Fruit fly (Drosophila melanogaster) whole organism, embryonic: ENCODE measurements around the gene CG6610.
A peak's percentile ranks its signal among the peaks of the same experiment; 100 is the strongest.

Experiments used
- Ada2b ChIP-seq: fragments of 200-800 bp; sonication (Bioruptor generic); IDR thresholded peaks from 2 replicates; pipeline ENCODE4 v1.3.6; 2022; ENCODE audit warnings: missing biosample characterization, missing genetic modification characterization
- Aef1 ChIP-seq: fragments of 200-800 bp; sonication (Bioruptor generic); IDR thresholded peaks from 3 replicates; pipeline ENCODE4 v1.3.6; 2022; ENCODE audit warnings: missing biosample characterization, missing genetic modification characterization
- Antp ChIP-seq: fragments of 200-800 bp; sonication (Bioruptor generic); optimal IDR thresholded peaks from 3 replicates; lab custom pipeline; 2016; ENCODE audit warnings: missing biosample characterization, missing genetic modification characterization
- Bgb ChIP-seq: fragments of 200-800 bp; sonication (Bioruptor generic); IDR thresholded peaks from 2 replicates; pipeline ENCODE4 v1.3.6; 2022; ENCODE audit warnings: missing biosample characterization, missing genetic modification characterization; ENCODE audit not compliant: partially characterized antibody
- CG11456 ChIP-seq: fragments of 200-800 bp; sonication (Bioruptor generic); IDR thresholded peaks from 3 replicates; pipeline ENCODE4 v1.3.6; 2022; ENCODE audit warnings: missing biosample characterization, missing genetic modification characterization
- CG13287 ChIP-seq: fragments of 200-800 bp; sonication (Bioruptor generic); IDR thresholded peaks from 2 replicates; pipeline ENCODE4 v1.3.6; 2022; ENCODE audit warnings: missing biosample characterization, missing genetic modification characterization; ENCODE audit not compliant: partially characterized antibody
- CG18764 ChIP-seq: fragments of 200-800 bp; sonication (Bioruptor generic); optimal IDR thresholded peaks from 3 replicates; lab custom pipeline; 2016; ENCODE audit warnings: missing biosample characterization, missing genetic modification characterization
- CG2199 ChIP-seq: fragments of 200-800 bp; sonication (Bioruptor generic); IDR thresholded peaks from 3 replicates; pipeline ENCODE4 v1.3.6; 2022; ENCODE audit warnings: missing biosample characterization, missing genetic modification characterization
- CG2889 ChIP-seq: fragments of 200-800 bp; sonication (Bioruptor generic); IDR thresholded peaks from 3 replicates; pipeline ENCODE4 v1.3.6; 2022; ENCODE audit warnings: missing biosample characterization, missing genetic modification characterization
- CG42726 ChIP-seq: fragments of 200-800 bp; sonication (Bioruptor generic); IDR thresholded peaks from 2 replicates; pipeline ENCODE4 v1.3.6; 2022; ENCODE audit warnings: missing biosample characterization, missing genetic modification characterization; ENCODE audit not compliant: partially characterized antibody
- CG6272 ChIP-seq: fragments of 200-800 bp; sonication (Bioruptor generic); IDR thresholded peaks from 2 replicates; pipeline ENCODE4 v1.3.6; 2022; ENCODE audit warnings: missing biosample characterization, missing genetic modification characterization
- CG8924 ChIP-seq: fragments of 200-800 bp; optimal IDR thresholded peaks from 3 replicates; lab custom pipeline; 2019; ENCODE audit warnings: missing biosample characterization, mild to moderate bottlenecking, missing genetic modification characterization, moderate library complexity
- CTCF ChIP-seq: fragments of 200-800 bp; sonication (Bioruptor generic); optimal IDR thresholded peaks from 2 replicates; lab custom pipeline; 2017; ENCODE audit warnings: missing biosample characterization, mild to moderate bottlenecking, missing genetic modification characterization, moderate library complexity
- D ChIP-seq, 2 experiments: fragments of 200-800 bp in 1 of 2; fragments of >200 bp in 1 of 2; sonication (Bioruptor generic) in 1 of 2; optimal IDR thresholded peaks; 2 replicates in 1 of 2; 3 replicates in 1 of 2; lab custom pipeline; 2017; ENCODE audit warnings: mild to moderate bottlenecking in 1 of 2, missing biosample characterization in 1 of 2, missing genetic modification characterization in 1 of 2, missing genetic modification reagents in 1 of 2
- Dad ChIP-seq: fragments of 200-800 bp; sonication (Bioruptor generic); optimal IDR thresholded peaks from 3 replicates; lab custom pipeline; 2016; ENCODE audit warnings: missing biosample characterization, missing genetic modification characterization
- Doc3 ChIP-seq: fragments of 200-800 bp; sonication (Bioruptor generic); IDR thresholded peaks from 3 replicates; pipeline ENCODE4 v1.3.6; 2022; ENCODE audit warnings: missing biosample characterization, missing genetic modification characterization; ENCODE audit not compliant: partially characterized antibody
- Ets65A ChIP-seq: fragments of 200-800 bp; sonication (Bioruptor generic); peaks from one replicate; lab custom pipeline; 2016; ENCODE audit warnings: missing biosample characterization, missing genetic modification characterization
- Ets97D ChIP-seq: fragments of 200-800 bp; sonication (Bioruptor generic); optimal IDR thresholded peaks from 3 replicates; lab custom pipeline; 2016; ENCODE audit warnings: missing biosample characterization, missing genetic modification characterization
- Hey ChIP-seq: fragments of 200-800 bp; sonication (Bioruptor generic); optimal IDR thresholded peaks from 3 replicates; lab custom pipeline; 2018; ENCODE audit warnings: missing biosample characterization, mild to moderate bottlenecking, missing genetic modification characterization
- Med ChIP-seq: fragments of 200-800 bp; sonication (Bioruptor generic); peaks from one replicate; lab custom pipeline; 2016; ENCODE audit warnings: missing biosample characterization, missing genetic modification characterization, mild to moderate bottlenecking, inconsistent platforms, moderate library complexity
- Oaz ChIP-seq: fragments of 200-800 bp; sonication (Bioruptor generic); IDR thresholded peaks from 2 replicates; pipeline ENCODE4 v1.3.6; 2022; ENCODE audit warnings: missing biosample characterization, missing genetic modification characterization
- Optix ChIP-seq: fragments of 200-800 bp; sonication (Bioruptor generic); IDR thresholded peaks from 3 replicates; pipeline ENCODE4 v1.3.6; 2022; ENCODE audit warnings: missing biosample characterization, missing genetic modification characterization
- Rx ChIP-seq: fragments of 200-800 bp; sonication (Bioruptor generic); IDR thresholded peaks from 2 replicates; pipeline ENCODE4 v1.3.6; 2022; ENCODE audit warnings: missing biosample characterization, missing genetic modification characterization
- Scr ChIP-seq: fragments of 200-800 bp; sonication (Bioruptor generic); IDR thresholded peaks from 2 replicates; pipeline ENCODE4 v1.3.6; 2022; ENCODE audit warnings: missing biosample characterization, missing genetic modification characterization; ENCODE audit not compliant: partially characterized antibody
- Spps ChIP-seq: fragments of 200-800 bp; sonication (Bioruptor generic); optimal IDR thresholded peaks from 2 replicates; lab custom pipeline; 2018; ENCODE audit warnings: missing biosample characterization, mild to moderate bottlenecking, missing genetic modification characterization
- ash1 ChIP-seq: fragments of 200-800 bp; sonication (Bioruptor generic); optimal IDR thresholded peaks from 2 replicates; lab custom pipeline; 2018; ENCODE audit warnings: missing biosample characterization, mild to moderate bottlenecking, missing genetic modification characterization
- ci ChIP-seq: fragments of 200-800 bp; sonication (Bioruptor generic); IDR thresholded peaks from 3 replicates; pipeline ENCODE4 v1.3.6; 2022; ENCODE audit warnings: missing biosample characterization, missing genetic modification characterization
- crol ChIP-seq: fragments of 200-800 bp; sonication (Bioruptor generic); IDR thresholded peaks from 2 replicates; pipeline ENCODE4 v1.3.6; 2022; ENCODE audit warnings: missing biosample characterization, missing genetic modification characterization
- dmrt99B ChIP-seq: fragments of 200-800 bp; sonication (Bioruptor generic); optimal IDR thresholded peaks from 2 replicates; lab custom pipeline; 2018; ENCODE audit warnings: missing biosample characterization, mild to moderate bottlenecking, missing genetic modification characterization, moderate library complexity
- eyg ChIP-seq: fragments of 200-800 bp; sonication (Bioruptor generic); optimal IDR thresholded peaks from 3 replicates; lab custom pipeline; 2016; ENCODE audit warnings: missing biosample characterization, missing genetic modification characterization
- fd64A ChIP-seq: fragments of 200-800 bp; sonication (Bioruptor generic); optimal IDR thresholded peaks from 3 replicates; lab custom pipeline; 2018; ENCODE audit warnings: missing biosample characterization, mild to moderate bottlenecking, missing genetic modification characterization
- grn ChIP-seq: fragments of 200-800 bp; sonication (Bioruptor generic); optimal IDR thresholded peaks from 3 replicates; lab custom pipeline; 2017; ENCODE audit warnings: missing biosample characterization, missing genetic modification characterization
- gsb-n ChIP-seq: fragments of 200-800 bp; sonication (Bioruptor generic); optimal IDR thresholded peaks from 3 replicates; lab custom pipeline; 2018; ENCODE audit warnings: missing biosample characterization, mild to moderate bottlenecking, missing genetic modification characterization
- kni ChIP-seq: fragments of 200-800 bp; sonication (Bioruptor generic); optimal IDR thresholded peaks from 3 replicates; lab custom pipeline; 2017; ENCODE audit warnings: mild to moderate bottlenecking, missing biosample characterization, missing genetic modification reagents, missing genetic modification characterization
- lilli ChIP-seq: fragments of 200-800 bp; sonication (Bioruptor generic); optimal IDR thresholded peaks from 3 replicates; lab custom pipeline; 2016; ENCODE audit warnings: missing biosample characterization, missing genetic modification characterization
- nerfin-1 ChIP-seq: fragments of 200-800 bp; sonication (Bioruptor generic); optimal IDR thresholded peaks from 3 replicates; lab custom pipeline; 2019; ENCODE audit warnings: missing biosample characterization, mild to moderate bottlenecking, missing genetic modification characterization, moderate library complexity
- oc ChIP-seq: fragments of 200-800 bp; sonication (Bioruptor generic); optimal IDR thresholded peaks from 2 replicates; lab custom pipeline; 2018; ENCODE audit warnings: missing biosample characterization, mild to moderate bottlenecking, missing genetic modification characterization, moderate library complexity
- onecut ChIP-seq: fragments of 200-800 bp; sonication (Bioruptor generic); IDR thresholded peaks from 2 replicates; pipeline ENCODE4 v1.3.6; 2022; ENCODE audit warnings: missing biosample characterization, missing genetic modification characterization
- pita ChIP-seq: fragments of 200-800 bp; sonication (Bioruptor generic); optimal IDR thresholded peaks from 2 replicates; lab custom pipeline; 2017; ENCODE audit warnings: missing biosample characterization, mild to moderate bottlenecking, missing genetic modification characterization
- prd ChIP-seq, 3 experiments: fragments of >200 bp in 2 of 3; fragments of 200-800 bp in 1 of 3; sonication (Bioruptor generic) in 1 of 3; optimal IDR thresholded peaks in 2 of 3; IDR thresholded peaks in 1 of 3; 2 replicates in 2 of 3; 3 replicates in 1 of 3; pipeline versions ENCODE4 v1.3.6 to Lab custom; 2017 to 2022; ENCODE audit warnings: missing biosample characterization in 1 of 3, missing genetic modification characterization in 1 of 3
- pros ChIP-seq: fragments of 200-800 bp; sonication (Bioruptor generic); optimal IDR thresholded peaks from 3 replicates; lab custom pipeline; 2019; ENCODE audit warnings: missing biosample characterization, mild to moderate bottlenecking, missing genetic modification characterization, moderate library complexity
- seq ChIP-seq: fragments of 200-800 bp; sonication (Bioruptor generic); IDR thresholded peaks from 2 replicates; pipeline ENCODE4 v1.3.6; 2022; ENCODE audit warnings: missing biosample characterization, missing genetic modification characterization
- tll ChIP-seq, 2 experiments: fragments of 200-800 bp in 1 of 2; fragments of >200 bp in 1 of 2; sonication (Bioruptor generic) in 1 of 2; optimal IDR thresholded peaks; 2 replicates each; lab custom pipeline; 2017 to 2019; ENCODE audit warnings: missing biosample characterization in 2 of 2, missing genetic modification characterization in 2 of 2, mild to moderate bottlenecking in 1 of 2, moderate library complexity in 1 of 2
- usp ChIP-seq: fragments of >200 bp; optimal IDR thresholded peaks from 2 replicates; lab custom pipeline; 2017; ENCODE audit warnings: missing biosample characterization, missing genetic modification characterization

The CG6610 gene

DNA sequence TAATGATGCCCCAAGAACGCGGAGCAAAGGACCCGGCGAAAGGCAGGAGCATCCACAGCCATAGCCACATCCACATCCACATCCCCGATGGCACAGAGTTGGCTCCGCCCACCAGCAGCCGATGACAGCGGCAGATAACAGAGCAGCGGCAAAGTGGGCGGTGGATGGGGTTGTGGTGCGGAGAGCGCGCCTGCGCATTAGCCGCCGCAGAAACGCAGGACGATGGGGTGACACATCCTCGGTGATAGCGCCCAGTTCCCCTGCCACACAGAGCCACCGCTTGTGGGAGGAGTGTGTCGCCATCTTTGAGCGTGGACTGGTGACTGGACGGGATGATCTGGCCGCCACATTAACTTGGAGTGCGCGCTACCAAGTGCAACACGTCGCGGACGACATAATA lies 21.9 kb downstream of the CG6610 start, which contains the start of gene Ets65A (continued):
- TF ChIP-seq Antp (no peak), ash1 (GFP tag; lab: Kevin White, UChicago) (no peak), Aef1 (GFP tag; lab: Robert Waterston, UW) (no peak), CG18764 (GFP tag; lab: Kevin White, UChicago) (no peak), Ets65A (GFP tag; lab: Kevin White, UChicago) (peak; percentile 47), fd64A (GFP tag; lab: Kevin White, UChicago) (no peak), lilli (GFP tag; lab: Kevin White, UChicago) (no peak)

DNA sequence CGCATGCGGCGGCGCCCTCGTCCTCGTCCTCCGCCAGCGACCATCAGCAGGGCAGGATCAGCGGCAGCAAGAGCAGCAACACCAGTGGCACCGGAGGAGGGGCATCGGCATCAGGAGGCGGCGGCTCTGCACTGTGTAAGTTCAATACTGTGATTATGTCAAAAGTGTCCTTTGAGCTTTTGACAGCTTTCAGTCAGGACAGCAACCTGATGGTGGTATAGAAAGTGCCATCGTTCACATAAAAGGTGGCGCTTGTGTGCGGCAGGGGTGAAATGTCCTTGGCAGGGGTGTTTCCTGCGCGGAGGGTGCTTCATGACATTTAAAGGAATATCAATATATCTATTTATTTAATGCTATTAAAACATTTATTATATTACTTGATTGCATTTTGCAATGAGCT lies 28.3 kb downstream of the CG6610 start:
- TF ChIP-seq Med (GFP tag; lab: Kevin White, UChicago): peak; percentile 53
- 0 out of 2 replicates have a peak, but pooled peaks have one; percentile 5 for TF ChIP-seq Oaz (GFP tag; lab: Robert Waterston, UW)
- peak; percentile 30 for TF ChIP-seq Ets97D
- TF ChIP-seq ci (GFP tag; lab: Robert Waterston, UW): 0 out of 3 replicates have a peak, but pooled peaks have one; percentile 25
- TF ChIP-seq seq (GFP tag; lab: Robert Waterston, UW): 0 out of 2 replicates have a peak, but pooled peaks have one; percentile 33
- no peak for TF ChIP-seq eyg (GFP tag; lab: Kevin White, UChicago)
- TF ChIP-seq Rx (GFP tag; lab: Robert Waterston, UW): no peak
- 0 out of 3 replicates have a peak, but pooled peaks have one; percentile 41 for TF ChIP-seq CG11456 (GFP tag; lab: Robert Waterston, UW)
- peak; percentile 90 for TF ChIP-seq CTCF (GFP tag; lab: Kevin White, UChicago)
- no peak for TF ChIP-seq Optix (GFP tag; lab: Robert Waterston, UW)
- TF ChIP-seq CG13287 (GFP tag; lab: Robert Waterston, UW): no peak
- 0 out of 2 replicates have a peak, but pooled peaks have one; percentile 26 for TF ChIP-seq CG6272 (GFP tag; lab: Robert Waterston, UW)
- TF ChIP-seq crol: 0 out of 2 replicates have a peak, but pooled peaks have one; percentile 22
- TF ChIP-seq Ada2b (GFP tag; lab: Robert Waterston, UW): no peak
- peak; percentile 35 for TF ChIP-seq Ets65A (GFP tag; lab: Kevin White, UChicago)
- TF ChIP-seq pita (GFP tag; lab: Kevin White, UChicago): peak; percentile 49
- 0 out of 2 replicates have a peak, but pooled peaks have one; percentile 6 for TF ChIP-seq onecut (GFP tag; lab: Robert Waterston, UW)
- TF ChIP-seq CG42726: 0 out of 2 replicates have a peak, but pooled peaks have one; percentile 16

- TF ChIP-seq Dad (GFP tag; lab: Kevin White, UChicago): no peak
- TF ChIP-seq Doc3: no peak
- no peak for TF ChIP-seq prd (optimal IDR thresholded peaks at IDR 0.05; lab: Kevin White, UChicago)
- peak; percentile 42; the same call in 1 of the 3 replicates for TF ChIP-seq prd (GFP tag; IDR thresholded peaks at IDR 0.05; lab: Robert Waterston, UW)
- TF ChIP-seq pros (GFP tag; lab: Kevin White, UChicago): peak; percentile 83
- TF ChIP-seq oc (tag; lab: Kevin White, UChicago): peak; percentile 81
- TF ChIP-seq Hey (tag; lab: Kevin White, UChicago): peak; percentile 95
- peak; percentile 94 for TF ChIP-seq gsb-n (tag; lab: Kevin White, UChicago)
- TF ChIP-seq D (optimal IDR thresholded peaks at IDR 0.05; lab: Kevin White, UChicago): peak; percentile 49
- TF ChIP-seq D (GFP tag; optimal IDR thresholded peaks at IDR 0.05; lab: Kevin White, UChicago): no peak
- no peak for TF ChIP-seq CG2199 (GFP tag; lab: Robert Waterston, UW)
- TF ChIP-seq tll (GFP tag; optimal IDR thresholded peaks at IDR 0.05; lab: Kevin White, UChicago): peak in 1 of 2 experiments; percentile 73
- no peak for TF ChIP-seq usp (GFP tag; lab: Kevin White, UChicago)
- TF ChIP-seq CTCF (GFP tag; lab: Kevin White, UChicago): peak; percentile 12
- TF ChIP-seq Bgb (GFP tag; lab: Robert Waterston, UW): no peak
- no peak for TF ChIP-seq Spps (tag; lab: Kevin White, UChicago)
- TF ChIP-seq kni: peak; percentile 25
- 0 out of 3 replicates have a peak, but pooled peaks have one; percentile 18 for TF ChIP-seq CG2889 (GFP tag; lab: Robert Waterston, UW)
- TF ChIP-seq CG8924 (tag; lab: Kevin White, UChicago): no peak
- peak; percentile 23 for TF ChIP-seq grn (GFP tag; lab: Kevin White, UChicago)
- peak; percentile 27 for TF ChIP-seq nerfin-1 (tag; lab: Kevin White, UChicago)
- TF ChIP-seq Scr (GFP tag; lab: Robert Waterston, UW): no peak
- no peak for TF ChIP-seq dmrt99B (tag; lab: Kevin White, UChicago)
Observed at dm6 chr3L:6104551-6104950, 29.2 kb downstream of the CG6610 start.
